Worm (Caenorhabditis elegans) whole organism, early embryonic: ENCODE data around the gene F57E7.4.

Experiments
- B0310.2 ChIP-seq: sonication (generic microtip); optimal IDR thresholded peaks from 2 replicates; lab custom pipeline; 2016; ENCODE audit warnings: mild to moderate bottlenecking, missing genetic modification characterization, missing compliant biosample characterization
- F13C5.2 ChIP-seq: sonication (generic microtip); optimal IDR thresholded peaks from 2 replicates; lab custom pipeline; 2017; ENCODE audit warnings: mild to moderate bottlenecking, missing genetic modification characterization, inconsistent platforms, missing compliant biosample characterization
- aly-1 ChIP-seq: sonication (generic microtip); optimal IDR thresholded peaks from 2 replicates; lab custom pipeline; 2016; ENCODE audit warnings: missing genetic modification characterization, missing compliant biosample characterization
- ama-1 ChIP-seq: fragments of 150-350 bp; optimal IDR thresholded peaks from 2 replicates; lab custom pipeline; 2014
- ceh-13 ChIP-seq: fragments of 200-800 bp; sonication (Bioruptor generic); optimal IDR thresholded peaks from 2 replicates; lab custom pipeline; 2018; ENCODE audit warnings: mild to moderate bottlenecking, missing genetic modification characterization, missing compliant biosample characterization
- ceh-36 ChIP-seq: sonication (generic microtip); optimal IDR thresholded peaks from 2 replicates; lab custom pipeline; 2016; ENCODE audit warnings: missing genetic modification characterization, inconsistent platforms, missing compliant biosample characterization
- ets-7 ChIP-seq: sonication (generic microtip); optimal IDR thresholded peaks from 2 replicates; lab custom pipeline; 2016; ENCODE audit warnings: missing genotype, missing genetic modification characterization, missing compliant biosample characterization
- hmbx-1 ChIP-seq: sonication (generic microtip); optimal IDR thresholded peaks from 2 replicates; lab custom pipeline; 2016; ENCODE audit warnings: mild to moderate bottlenecking, missing genetic modification characterization, missing compliant biosample characterization
- hmg-4 ChIP-seq: fragments of 200-800 bp; sonication (Bioruptor generic); optimal IDR thresholded peaks from 2 replicates; lab custom pipeline; 2018; ENCODE audit warnings: mild to moderate bottlenecking, missing genetic modification characterization, missing compliant biosample characterization
- sea-1 ChIP-seq: fragments of 200-800 bp; sonication (Bioruptor generic); conservative IDR thresholded peaks from 2 replicates; pipeline ENCODE4 v1.3.6; 2022; ENCODE audit warnings: missing genetic modification characterization, missing compliant biosample characterization
- tbx-11 ChIP-seq: fragments of 200-800 bp; sonication (Bioruptor generic); IDR thresholded peaks from 2 replicates; pipeline ENCODE4 v1.3.6; 2022; ENCODE audit warnings: missing genetic modification characterization, missing compliant biosample characterization
- tbx-37 ChIP-seq: fragments of 200-800 bp; sonication (Bioruptor generic); conservative IDR thresholded peaks from 2 replicates; pipeline ENCODE4 v1.3.6; 2022; ENCODE audit warnings: missing genetic modification reagents, missing genetic modification characterization, missing compliant biosample characterization

- no peak for TF ChIP-seq B0310.2 (tag; lab: Kevin White, UChicago)
- TF ChIP-seq ceh-36 (tag; lab: Kevin White, UChicago), result no peak
- TF ChIP-seq sea-1, result no peak
- no peak for TF ChIP-seq ama-1 (lab: Kevin White, UChicago)
- no peak for TF ChIP-seq hmg-4 (GFP tag; lab: Kevin White, UChicago)
- TF ChIP-seq aly-1 (tag; lab: Kevin White, UChicago), result no peak
- no peak for TF ChIP-seq tbx-11
- TF ChIP-seq ets-7 (tag; lab: Kevin White, UChicago), result no peak
- TF ChIP-seq ceh-13 (GFP tag; lab: Kevin White, UChicago), result no peak
- no peak for TF ChIP-seq F13C5.2 (tag; lab: Kevin White, UChicago)
- no peak for TF ChIP-seq tbx-37 (GFP tag; lab: Robert Waterston, UW)
- TF ChIP-seq hmbx-1 (tag; lab: Kevin White, UChicago), result no peak
Observed at ce11 chrV:16526858-16527257, 46.0 kb upstream of the F57E7.4 start, which contains the start of gene F36D3.8.
